Worm (Caenorhabditis elegans) whole organism, midembryonic: ENCODE results near the gene F32B6.4.

Experiments used
- flt-1 ChIP-seq: fragments of 200-800 bp; sonication (Bioruptor generic); IDR thresholded peaks from 2 replicates; pipeline ENCODE4 v1.3.6; 2022; ENCODE audit warnings: missing genetic modification characterization, missing compliant biosample characterization
- med-1 ChIP-seq: sonication (generic microtip); optimal IDR thresholded peaks from 2 replicates; lab custom pipeline; 2017; ENCODE audit warnings: missing genetic modification characterization, mild to moderate bottlenecking, missing compliant biosample characterization, antibody characterized with exemption, missing genetic modification reagents; ENCODE audit not compliant: insufficient read depth

DNA sequence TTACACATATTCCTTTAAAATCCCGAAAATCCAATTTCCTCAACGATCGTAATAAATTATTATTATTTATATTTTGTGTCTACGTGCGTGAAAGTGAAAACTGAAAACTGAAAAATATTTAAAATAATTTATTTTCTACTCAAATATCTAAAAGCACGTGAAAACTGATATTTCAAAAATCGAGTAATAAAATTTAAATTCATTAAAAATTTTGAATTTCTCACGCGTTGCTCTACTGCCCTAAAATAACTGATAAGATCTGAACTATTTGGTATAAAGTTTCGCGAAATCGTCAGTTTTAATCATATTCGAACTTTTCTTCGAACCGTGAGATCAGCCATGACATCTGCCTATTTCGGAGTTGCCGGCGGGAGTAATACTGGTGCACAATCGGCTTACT, 39.6 kb downstream of the F32B6.4 start, which contains the start of gene ssq-1:
- TF ChIP-seq med-1 = no peak
- TF ChIP-seq flt-1 (GFP tag; lab: Robert Waterston, UW) = no peak
